Fruit fly (Drosophila melanogaster): ENCODE data around the gene CG46509.
"Not testable (repeated sequence)": the region's sequence is repeated elsewhere in the genome, so short reads cannot be mapped to it uniquely, and the experiment has no call there.

Gene CG46509

DNA sequence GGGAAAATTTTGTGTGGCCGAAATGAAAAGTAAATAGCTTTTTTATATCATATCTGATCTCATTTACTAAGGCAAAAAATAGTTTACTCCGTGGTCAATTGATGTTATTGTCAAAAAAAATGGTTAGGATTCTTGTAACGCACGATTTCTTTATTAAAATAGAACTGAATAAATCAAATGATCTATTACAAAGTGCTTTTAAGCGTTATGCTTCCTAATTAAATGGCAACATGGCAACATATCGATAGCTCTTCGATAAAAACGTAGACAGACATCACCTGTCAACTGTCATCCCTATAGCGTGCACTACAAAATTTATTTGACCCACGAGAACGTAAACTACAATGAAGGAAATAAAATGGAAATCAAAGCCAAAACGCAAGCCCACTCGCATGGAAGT is at the start of gene CG46509:
CG46509 (plus strand) TSS at position 301 of the 400 bp plus-strand sequence.
- TF ChIP-seq Lpt, CG10669, fd85E (GFP tag; optimal IDR thresholded peaks at IDR 0.05): not testable (repeated sequence)

DNA sequence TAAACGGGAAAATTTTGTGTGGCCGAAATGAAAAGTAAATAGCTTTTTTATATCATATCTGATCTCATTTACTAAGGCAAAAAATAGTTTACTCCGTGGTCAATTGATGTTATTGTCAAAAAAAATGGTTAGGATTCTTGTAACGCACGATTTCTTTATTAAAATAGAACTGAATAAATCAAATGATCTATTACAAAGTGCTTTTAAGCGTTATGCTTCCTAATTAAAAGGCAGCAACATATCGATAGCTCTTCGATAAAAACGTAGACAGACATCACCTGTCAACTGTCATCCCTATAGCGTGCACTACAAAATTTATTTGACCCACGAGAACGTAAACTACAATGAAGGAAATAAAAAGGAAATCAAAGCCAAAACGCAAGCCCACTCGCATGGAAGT is 29.7 kb upstream of the CG46509 start, which contains the start of gene CG40813:
CG40813 (plus strand) TSS at position 301 of the 400 bp plus-strand sequence.
- TF ChIP-seq Gug (GFP tag; IDR thresholded peaks at IDR 0.05); eg (GFP tag; IDR thresholded peaks at IDR 0.05); CG10669 (GFP tag; optimal IDR thresholded peaks at IDR 0.05): not testable (repeated sequence)

DNA sequence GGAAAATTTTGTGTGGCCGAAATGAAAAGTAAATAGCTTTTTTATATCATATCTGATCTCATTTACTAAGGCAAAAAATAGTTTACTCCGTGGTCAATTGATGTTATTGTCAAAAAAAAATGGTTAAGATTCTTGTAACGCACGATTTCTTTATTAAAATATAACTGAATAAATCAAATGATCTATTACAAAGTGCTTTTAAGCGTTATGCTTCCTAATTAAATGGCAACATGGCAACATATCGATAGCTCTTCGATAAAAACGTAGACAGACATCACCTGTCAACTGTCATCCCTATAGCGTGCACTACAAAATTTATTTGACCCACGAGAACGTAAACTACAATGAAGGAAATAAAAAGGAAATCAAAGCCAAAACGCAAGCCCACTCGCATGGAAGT is 25.0 kb upstream of the CG46509 start, which contains the start of gene CG46504:
CG46504 (plus strand) TSS at position 301 of the 400 bp plus-strand sequence.
- not testable (repeated sequence) for TF ChIP-seq svp (GFP tag); CG32006 (GFP tag; optimal IDR thresholded peaks at IDR 0.05); Sox102F (GFP tag; optimal IDR thresholded peaks at IDR 0.05)

DNA sequence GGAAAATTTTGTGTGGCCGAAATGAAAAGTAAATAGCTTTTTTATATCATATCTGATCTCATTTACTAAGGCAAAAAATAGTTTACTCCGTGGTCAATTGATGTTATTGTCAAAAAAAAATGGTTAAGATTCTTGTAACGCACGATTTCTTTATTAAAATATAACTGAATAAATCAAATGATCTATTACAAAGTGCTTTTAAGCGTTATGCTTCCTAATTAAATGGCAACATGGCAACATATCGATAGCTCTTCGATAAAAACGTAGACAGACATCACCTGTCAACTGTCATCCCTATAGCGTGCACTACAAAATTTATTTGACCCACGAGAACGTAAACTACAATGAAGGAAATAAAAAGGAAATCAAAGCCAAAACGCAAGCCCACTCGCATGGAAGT is 19.9 kb upstream of the CG46509 start, which contains the start of gene CG46505:
CG46505 (plus strand) TSS at position 301 of the 400 bp plus-strand sequence.
- TF ChIP-seq CG15336 (GFP tag; IDR thresholded peaks at IDR 0.05); vri (GFP tag; optimal IDR thresholded peaks at IDR 0.05); CG10631 (GFP tag; optimal IDR thresholded peaks at IDR 0.05): not testable (repeated sequence)

DNA sequence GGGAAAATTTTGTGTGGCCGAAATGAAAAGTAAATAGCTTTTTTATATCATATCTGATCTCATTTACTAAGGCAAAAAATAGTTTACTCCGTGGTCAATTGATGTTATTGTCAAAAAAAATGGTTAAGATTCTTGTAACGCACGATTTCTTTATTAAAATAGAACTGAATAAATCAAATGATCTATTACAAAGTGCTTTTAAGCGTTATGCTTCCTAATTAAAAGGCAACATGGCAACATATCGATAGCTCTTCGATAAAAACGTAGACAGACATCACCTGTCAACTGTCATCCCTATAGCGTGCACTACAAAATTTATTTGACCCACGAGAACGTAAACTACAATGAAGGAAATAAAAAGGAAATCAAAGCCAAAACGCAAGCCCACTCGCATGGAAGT is 14.9 kb upstream of the CG46509 start, which contains the start of gene CG46506:
CG46506 (plus strand) TSS at position 301 of the 400 bp plus-strand sequence.
- TF ChIP-seq Blimp-1 (GFP tag; optimal IDR thresholded peaks at IDR 0.05); Sox102F (GFP tag; optimal IDR thresholded peaks at IDR 0.05); Ets96B (tag; optimal IDR thresholded peaks at IDR 0.05): not testable (repeated sequence)

DNA sequence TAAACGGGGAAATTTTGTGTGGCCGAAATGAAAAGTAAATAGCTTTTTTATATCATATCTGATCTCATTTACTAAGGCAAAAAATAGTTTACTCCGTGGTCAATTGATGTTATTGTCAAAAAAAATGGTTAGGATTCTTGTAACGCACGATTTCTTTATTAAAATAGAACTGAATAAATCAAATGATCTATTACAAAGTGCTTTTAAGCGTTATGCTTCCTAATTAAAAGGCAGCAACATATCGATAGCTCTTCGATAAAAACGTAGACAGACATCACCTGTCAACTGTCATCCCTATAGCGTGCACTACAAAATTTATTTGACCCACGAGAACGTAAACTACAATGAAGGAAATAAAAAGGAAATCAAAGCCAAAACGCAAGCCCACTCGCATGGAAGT is 9.8 kb upstream of the CG46509 start, which contains the start of gene CG46507:
CG46507 (plus strand) TSS at position 301 of the 400 bp plus-strand sequence.
- TF ChIP-seq Eip75B, CG4318, Hr4 (GFP tag; optimal IDR thresholded peaks at IDR 0.05): not testable (repeated sequence)

DNA sequence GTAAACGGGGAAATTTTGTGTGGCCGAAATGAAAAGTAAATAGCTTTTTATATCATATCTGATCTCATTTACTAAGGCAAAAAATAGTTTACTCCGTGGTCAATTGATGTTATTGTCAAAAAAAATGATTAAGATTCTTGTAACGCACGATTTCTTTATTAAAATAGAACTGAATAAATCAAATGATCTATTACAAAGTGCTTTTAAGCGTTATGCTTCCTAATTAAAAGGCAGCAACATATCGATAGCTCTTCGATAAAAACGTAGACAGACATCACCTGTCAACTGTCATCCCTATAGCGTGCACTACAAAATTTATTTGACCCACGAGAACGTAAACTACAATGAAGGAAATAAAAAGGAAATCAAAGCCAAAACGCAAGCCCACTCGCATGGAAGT is 5.1 kb upstream of the CG46509 start, which contains the start of gene CG46508:
CG46508 (plus strand) TSS at position 301 of the 400 bp plus-strand sequence.
- not testable (repeated sequence) for TF ChIP-seq Met, spab, net (GFP tag; optimal IDR thresholded peaks at IDR 0.05)

DNA sequence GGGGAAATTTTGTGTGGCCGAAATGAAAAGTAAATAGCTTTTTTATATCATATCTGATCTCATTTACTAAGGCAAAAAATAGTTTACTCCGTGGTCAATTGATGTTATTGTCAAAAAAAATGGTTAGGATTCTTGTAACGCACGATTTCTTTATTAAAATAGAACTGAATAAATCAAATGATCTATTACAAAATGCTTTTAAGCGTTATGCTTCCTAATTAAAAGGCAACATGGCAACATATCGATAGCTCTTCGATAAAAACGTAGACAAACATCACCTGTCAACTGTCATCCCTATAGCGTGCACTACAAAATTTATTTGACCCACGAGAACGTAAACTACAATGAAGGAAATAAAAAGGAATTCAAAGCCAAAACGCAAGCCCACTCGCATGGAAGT is 4.8 kb downstream of the CG46509 start, which contains the start of gene CG46510:
CG46510 (plus strand) TSS at position 301 of the 400 bp plus-strand sequence.
- TF ChIP-seq acj6 (GFP tag; optimal IDR thresholded peaks at IDR 0.05); Gug (GFP tag; IDR thresholded peaks at IDR 0.05); CG3919 (GFP tag; optimal IDR thresholded peaks at IDR 0.05): not testable (repeated sequence)

DNA sequence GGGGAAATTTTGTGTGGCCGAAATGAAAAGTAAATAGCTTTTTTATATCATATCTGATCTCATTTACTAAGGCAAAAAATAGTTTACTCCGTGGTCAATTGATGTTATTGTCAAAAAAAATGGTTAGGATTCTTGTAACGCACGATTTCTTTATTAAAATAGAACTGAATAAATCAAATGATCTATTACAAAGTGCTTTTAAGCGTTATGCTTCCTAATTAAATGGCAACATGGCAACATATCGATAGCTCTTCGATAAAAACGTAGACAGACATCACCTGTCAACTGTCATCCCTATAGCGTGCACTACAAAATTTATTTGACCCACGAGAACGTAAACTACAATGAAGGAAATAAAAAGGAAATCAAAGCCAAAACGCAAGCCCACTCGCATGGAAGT is 9.8 kb downstream of the CG46509 start, which contains the start of gene CG46511:
CG46511 (plus strand) TSS at position 301 of the 400 bp plus-strand sequence.
- not testable (repeated sequence) for TF ChIP-seq CG10669, lz, CG11902 (GFP tag; optimal IDR thresholded peaks at IDR 0.05)
